Worm (Caenorhabditis elegans): ENCODE data around the gene tag-10.
A peak's percentile ranks its signal among the peaks of the same experiment; 100 is the strongest.

Gene tag-10

DNA sequence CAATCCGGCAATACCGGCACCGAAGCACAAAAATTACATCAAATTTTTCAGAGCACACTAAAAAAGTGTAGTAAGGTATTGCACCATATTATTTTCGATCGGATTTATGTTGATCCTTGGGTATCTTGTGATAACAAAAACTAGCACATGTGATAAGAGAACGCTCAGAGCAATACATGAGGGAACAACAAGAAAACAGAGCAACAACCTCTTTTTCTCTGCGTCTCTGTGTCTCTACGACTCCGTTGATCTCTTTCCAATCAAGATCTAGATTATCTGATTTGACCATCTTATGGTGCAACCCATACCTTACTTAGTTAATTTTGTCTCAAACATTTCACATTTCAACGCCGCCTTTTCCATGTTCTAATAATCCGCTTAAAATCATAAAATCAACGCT, at the start of gene tag-10:
tag-10 (plus strand) TSS at position 347 of the 400 bp plus-strand sequence.
- TF ChIP-seq nhr-11 (tag; optimal IDR thresholded peaks at IDR 0.05) (no peak), sma-9 (GFP tag; optimal IDR thresholded peaks at IDR 0.05) (peak; percentile 68), sma-9 (tag; optimal IDR thresholded peaks at IDR 0.05) (no peak), nhr-129 (tag; optimal IDR thresholded peaks at IDR 0.05) (peak; percentile 69), elt-1 (tag; optimal IDR thresholded peaks at IDR 0.05) (peak; percentile 93), ama-1 (optimal IDR thresholded peaks at IDR 0.05) (no peak), mbf-1 (tag; optimal IDR thresholded peaks at IDR 0.05) (no peak), gmeb-1 (tag; optimal IDR thresholded peaks at IDR 0.05) (no peak)

DNA sequence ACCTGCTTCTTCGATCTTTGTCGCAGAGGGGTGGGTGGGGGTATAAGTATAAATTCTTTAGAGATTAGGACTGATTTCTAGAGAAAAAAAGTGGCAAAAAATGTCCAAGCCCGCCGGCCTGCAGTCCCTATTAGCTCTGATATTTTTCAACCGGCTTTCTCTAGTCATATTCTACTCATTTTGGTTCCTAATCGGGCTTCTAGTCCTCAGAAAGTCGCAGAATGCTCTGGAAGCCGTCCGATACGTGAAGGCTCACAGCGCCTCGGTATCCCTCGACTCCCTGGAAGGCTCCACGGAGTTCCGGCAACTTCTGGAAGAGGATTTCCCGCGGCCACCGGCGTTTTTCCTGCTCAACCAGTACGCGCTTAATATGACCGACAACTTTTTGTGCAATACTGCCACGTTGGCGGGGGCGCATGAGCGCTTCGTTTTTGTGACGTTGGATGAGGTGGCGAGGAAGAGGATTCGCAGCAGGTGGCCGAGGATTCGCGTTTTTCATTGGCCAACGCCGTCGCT, 46.7 kb upstream of the tag-10 start, which contains the start of gene Y48E1B.8:
Y48E1B.8 (plus strand) TSS at position 51 of the 516 bp plus-strand sequence.
- TF ChIP-seq nhr-129 (tag; optimal IDR thresholded peaks at IDR 0.05) (no peak), nhr-77 (tag; optimal IDR thresholded peaks at IDR 0.05) (no peak), zag-1 (tag; optimal IDR thresholded peaks at IDR 0.05) (no peak)

DNA sequence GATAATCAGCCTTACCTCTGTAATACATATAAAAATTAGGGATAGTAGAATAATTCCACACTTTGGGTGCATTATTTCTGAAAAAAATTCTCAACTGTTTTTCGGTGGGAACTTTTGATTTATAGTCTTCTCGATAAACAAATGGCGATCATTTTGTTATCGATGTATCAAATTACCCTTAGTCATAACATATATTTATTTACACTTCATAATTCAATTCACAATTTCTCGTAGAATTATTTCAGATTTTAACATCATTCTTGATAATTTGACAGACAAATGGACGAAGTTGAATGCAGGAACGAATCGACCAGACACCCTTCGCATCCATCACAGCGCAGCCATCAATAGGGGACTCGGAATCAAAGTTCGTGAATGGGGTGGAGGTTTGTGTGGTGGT, 41.9 kb upstream of the tag-10 start, which contains the start of gene clec-145:
clec-145 (minus strand) TSS at position 101 of the 400 bp plus-strand sequence.
- no peak for TF ChIP-seq nhr-25 (tag; optimal IDR thresholded peaks at IDR 0.05)
- no peak for TF ChIP-seq unc-62 (GFP tag; optimal IDR thresholded peaks at IDR 0.05)
- no peak for TF ChIP-seq dmd-4 (tag; optimal IDR thresholded peaks at IDR 0.05)
- no peak for TF ChIP-seq Y55F3AM.14 (GFP tag; optimal IDR thresholded peaks at IDR 0.05)
- TF ChIP-seq nhr-11 (tag; optimal IDR thresholded peaks at IDR 0.05) = no peak
- no peak for TF ChIP-seq nhr-129 (tag; optimal IDR thresholded peaks at IDR 0.05)
- no peak for TF ChIP-seq gmeb-1 (tag; optimal IDR thresholded peaks at IDR 0.05)
- TF ChIP-seq ceh-16 (tag; optimal IDR thresholded peaks at IDR 0.05) = no peak
- no peak for TF ChIP-seq lin-39 (tag; optimal IDR thresholded peaks at IDR 0.05)
- no peak for TF ChIP-seq snpc-4 (tag; optimal IDR thresholded peaks at IDR 0.05)

DNA sequence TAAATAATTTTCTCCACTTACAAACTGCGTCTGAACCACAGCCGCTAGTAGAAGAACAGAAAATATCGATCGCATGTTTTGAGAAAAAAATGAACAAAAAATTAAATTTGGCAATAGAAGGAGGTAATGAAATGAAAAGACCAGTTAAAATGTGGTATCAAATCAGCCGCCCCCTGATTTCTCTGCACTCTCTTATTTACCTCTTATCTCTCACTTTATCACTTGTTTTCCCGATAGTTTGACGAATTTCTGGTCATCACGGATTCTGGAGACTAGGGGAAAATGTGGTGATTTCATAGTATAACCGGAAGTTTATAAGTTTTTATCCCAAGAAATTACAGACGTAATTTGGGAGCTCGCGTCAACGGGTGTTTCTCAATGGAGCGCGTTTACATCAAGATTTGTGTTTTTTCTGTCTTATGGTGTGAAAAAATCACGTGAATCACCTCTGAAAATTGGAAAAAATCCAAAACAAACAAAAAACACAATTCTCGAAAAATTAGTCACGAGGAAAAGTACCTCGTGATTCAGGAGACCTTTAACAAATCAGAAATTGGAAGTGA, 38.6 kb upstream of the tag-10 start, which contains the start of gene clec-146:
clec-146 (minus strand) TSS at position 116 of the 563 bp plus-strand sequence.
- TF ChIP-seq sma-3 (GFP tag; optimal IDR thresholded peaks at IDR 0.05) = peak; percentile 27
- TF ChIP-seq elt-3 (tag; optimal IDR thresholded peaks at IDR 0.05) = no peak

DNA sequence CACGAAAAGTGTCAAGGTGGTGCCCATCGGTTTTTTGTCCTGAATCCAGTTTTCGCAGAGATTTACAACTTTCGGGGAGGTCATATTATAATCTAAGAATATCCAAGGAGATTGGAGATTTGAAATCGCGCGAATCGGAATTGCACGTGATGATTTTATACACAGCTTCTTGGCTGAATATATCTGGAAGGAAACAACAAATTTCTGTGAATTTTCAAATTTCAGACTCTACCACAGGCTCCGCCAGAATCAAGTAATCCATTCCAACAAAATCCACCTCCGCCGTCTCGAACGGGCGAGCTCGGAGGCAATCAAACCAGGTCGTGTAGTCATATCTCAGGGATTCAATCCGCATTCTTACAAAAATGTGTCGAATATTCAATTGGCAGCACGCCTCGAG, 37.1 kb upstream of the tag-10 start:
- TF ChIP-seq nhr-10 (tag; optimal IDR thresholded peaks at IDR 0.05) (no peak), sma-9 (GFP tag; optimal IDR thresholded peaks at IDR 0.05) (no peak), sma-9 (tag; optimal IDR thresholded peaks at IDR 0.05) (no peak), F13H6.1 (tag; optimal IDR thresholded peaks at IDR 0.05) (no peak), unc-55 (GFP tag; optimal IDR thresholded peaks at IDR 0.05) (no peak), skn-1 (tag; optimal IDR thresholded peaks at IDR 0.05) (no peak), Y55F3AM.14 (GFP tag; optimal IDR thresholded peaks at IDR 0.05) (no peak), ceh-16 (tag; optimal IDR thresholded peaks at IDR 0.05) (no peak), peb-1 (tag; optimal IDR thresholded peaks at IDR 0.05) (no peak), ceh-82 (tag; optimal IDR thresholded peaks at IDR 0.05) (no peak), aly-2 (tag; optimal IDR thresholded peaks at IDR 0.05) (no peak), mbf-1 (tag; optimal IDR thresholded peaks at IDR 0.05) (no peak), nhr-23 (tag; optimal IDR thresholded peaks at IDR 0.05) (no peak), mab-5 (tag; optimal IDR thresholded peaks at IDR 0.05) (no peak), R02D3.7 (tag; optimal IDR thresholded peaks at IDR 0.05) (no peak), nhr-77 (tag; optimal IDR thresholded peaks at IDR 0.05) (no peak), fos-1 (tag; optimal IDR thresholded peaks at IDR 0.05) (no peak), nhr-6 (tag; optimal IDR thresholded peaks at IDR 0.05) (no peak), ztf-1 (GFP tag; conservative IDR thresholded peaks at IDR 0.05) (no peak), nhr-25 (tag; optimal IDR thresholded peaks at IDR 0.05) (no peak)

DNA sequence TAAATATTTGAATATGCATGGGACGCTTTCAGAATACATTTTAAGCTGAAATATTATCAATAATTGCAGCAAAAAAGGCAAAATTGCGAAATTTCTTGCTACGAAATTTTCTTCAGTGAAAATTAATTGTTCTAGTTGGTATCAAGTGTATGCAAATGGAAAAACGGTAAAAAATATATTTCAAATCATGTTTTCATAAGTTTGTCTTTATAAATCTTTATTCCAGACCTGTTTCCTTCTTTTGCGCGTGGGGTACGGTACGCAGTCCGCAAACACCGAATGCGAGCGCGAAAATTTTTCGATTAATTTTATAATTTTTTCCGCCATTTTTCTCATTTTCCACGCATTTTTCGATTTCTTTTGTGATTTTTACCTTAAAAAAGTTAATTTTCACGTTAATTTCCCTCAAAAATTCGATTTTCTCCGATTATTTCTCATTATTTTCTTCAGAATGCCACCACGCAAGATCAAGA, 35.8 kb upstream of the tag-10 start, which contains the start of the genes fbxc-23 and csc-1:
fbxc-23 (minus strand) TSS at position 51 of the 473 bp plus-strand sequence.
csc-1 (plus strand) TSS at position 451 of the 473 bp plus-strand sequence.
- TF ChIP-seq sma-3 (GFP tag; optimal IDR thresholded peaks at IDR 0.05) = peak; percentile 38
- peak; percentile 2 for TF ChIP-seq fos-1 (tag; optimal IDR thresholded peaks at IDR 0.05)
- no peak for TF ChIP-seq nhr-237 (tag; optimal IDR thresholded peaks at IDR 0.05)
- TF ChIP-seq lin-11 (tag; optimal IDR thresholded peaks at IDR 0.05) = peak; percentile 51
- peak; percentile 90 for TF ChIP-seq gmeb-1 (tag; optimal IDR thresholded peaks at IDR 0.05)
- TF ChIP-seq sem-4 (tag; optimal IDR thresholded peaks at IDR 0.05) = no peak
- peak; percentile 49 for TF ChIP-seq lin-13 (GFP tag; optimal IDR thresholded peaks at IDR 0.05)
- TF ChIP-seq ama-1 (optimal IDR thresholded peaks at IDR 0.05) = no peak
- TF ChIP-seq nhr-23 (tag; optimal IDR thresholded peaks at IDR 0.05) = no peak
- TF ChIP-seq elt-3 (tag; optimal IDR thresholded peaks at IDR 0.05) = no peak
- no peak for TF ChIP-seq ceh-16 (tag; optimal IDR thresholded peaks at IDR 0.05)
- peak; percentile 91 to 98 for TF ChIP-seq lsy-2 (tag; optimal IDR thresholded peaks at IDR 0.05)
- TF ChIP-seq nhr-11 (tag; optimal IDR thresholded peaks at IDR 0.05) = no peak
- peak; percentile 15 for TF ChIP-seq nhr-21 (tag; optimal IDR thresholded peaks at IDR 0.05)
- TF ChIP-seq snpc-4 (tag; optimal IDR thresholded peaks at IDR 0.05) = peak; percentile 62
- peak; percentile 16 for TF ChIP-seq nhr-25 (tag; optimal IDR thresholded peaks at IDR 0.05)
- no peak for TF ChIP-seq ztf-11 (tag; optimal IDR thresholded peaks at IDR 0.05)
- TF ChIP-seq ztf-4 (tag; optimal IDR thresholded peaks at IDR 0.05) = no peak
- peak; percentile 4 for TF ChIP-seq nhr-129 (tag; optimal IDR thresholded peaks at IDR 0.05)
- peak; percentile 10 for TF ChIP-seq F13H6.1 (tag; optimal IDR thresholded peaks at IDR 0.05)
- TF ChIP-seq crh-2 (tag; optimal IDR thresholded peaks at IDR 0.05) = peak; percentile 31
- peak; percentile 60 for TF ChIP-seq unc-55 (GFP tag; optimal IDR thresholded peaks at IDR 0.05)
- TF ChIP-seq ZK546.5 (tag; optimal IDR thresholded peaks at IDR 0.05) = no peak
